Worm (Caenorhabditis elegans) whole organism, L4 larva: ENCODE measurements around the gene R166.3.

Experiments used
- F10B5.3 ChIP-seq: sonication (generic microtip); optimal IDR thresholded peaks from 2 replicates; lab custom pipeline; 2016; ENCODE audit warnings: mild to moderate bottlenecking, missing genetic modification characterization, missing compliant biosample characterization
- F26F4.8 ChIP-seq: fragments of 200-800 bp; sonication (Bioruptor generic); conservative IDR thresholded peaks from 2 replicates; pipeline ENCODE4 v1.3.6; 2022; ENCODE audit warnings: missing genetic modification characterization, missing compliant biosample characterization
- R02D3.7 ChIP-seq: fragments of 150-350 bp; sonication (generic microtip); optimal IDR thresholded peaks from 3 replicates; lab custom pipeline; 2014; ENCODE audit warnings: missing biosample characterization, missing genetic modification characterization
- T20F7.1 ChIP-seq: fragments of 200-800 bp; sonication (Bioruptor generic); optimal IDR thresholded peaks from 2 replicates; lab custom pipeline; 2018; ENCODE audit warnings: mild to moderate bottlenecking, missing genetic modification characterization, missing compliant biosample characterization
- T26A8.4 ChIP-seq: fragments of 200-800 bp; sonication (Bioruptor generic); IDR thresholded peaks from 2 replicates; pipeline ENCODE4 v1.3.6; 2022; ENCODE audit warnings: missing genetic modification characterization, missing compliant biosample characterization
- Y105C5A.15 ChIP-seq: fragments of 200-800 bp; sonication (Bioruptor generic); IDR thresholded peaks from 2 replicates; pipeline ENCODE4 v1.3.6; 2022; ENCODE audit warnings: missing genetic modification characterization, missing compliant biosample characterization
- Y48G9A.11 ChIP-seq: fragments of 200-800 bp; sonication (Bioruptor generic); IDR thresholded peaks from 2 replicates; pipeline ENCODE4 v1.3.6; 2022; ENCODE audit warnings: missing genetic modification reagents, missing genetic modification characterization, missing compliant biosample characterization
- ZK546.5 ChIP-seq, 2 experiments: sonication (generic microtip); optimal IDR thresholded peaks; 2 replicates each; lab custom pipeline; 2017; ENCODE audit warnings: missing biosample characterization in 2 of 2, missing genetic modification characterization in 2 of 2
- aha-1 ChIP-seq: fragments of 150-350 bp; peaks from one replicate; lab custom pipeline; 2014; ENCODE audit warnings: missing biosample characterization, missing genetic modification characterization
- aly-2 ChIP-seq: sonication (generic microtip); optimal IDR thresholded peaks from 2 replicates; lab custom pipeline; 2018; ENCODE audit warnings: missing biosample characterization, missing genetic modification characterization
- ama-1 ChIP-seq: fragments of 150-350 bp; optimal IDR thresholded peaks from 2 replicates; lab custom pipeline; 2014; ENCODE audit warnings: inconsistent platforms, mixed read lengths
- arid-1 ChIP-seq: fragments of 200-800 bp; sonication (Bioruptor generic); conservative IDR thresholded peaks from 2 replicates; pipeline ENCODE4 v1.3.6; 2022; ENCODE audit warnings: missing genetic modification reagents, missing genetic modification characterization, missing compliant biosample characterization
- ceh-28 ChIP-seq: fragments of 150-350 bp; optimal IDR thresholded peaks from 2 replicates; lab custom pipeline; 2014; ENCODE audit warnings: missing biosample characterization, missing genetic modification reagents, missing genetic modification characterization
- ceh-44 ChIP-seq: fragments of 200-800 bp; sonication (Bioruptor generic); IDR thresholded peaks from 2 replicates; pipeline ENCODE4 v1.3.6; 2022; ENCODE audit warnings: missing genetic modification reagents, missing genetic modification characterization, missing compliant biosample characterization
- cey-2 ChIP-seq: sonication (generic microtip); optimal IDR thresholded peaks from 3 replicates; lab custom pipeline; 2017; ENCODE audit warnings: missing genetic modification characterization, mild to moderate bottlenecking, missing compliant biosample characterization, antibody characterized with exemption, borderline replicate concordance; ENCODE audit not compliant: insufficient read depth
- daf-16 ChIP-seq, 3 experiments: sonication (generic microtip); optimal IDR thresholded peaks; 2 replicates each; lab custom pipeline; 2016 to 2017; ENCODE audit warnings: missing genetic modification characterization in 3 of 3, missing genetic modification reagents in 3 of 3, mild to moderate bottlenecking in 2 of 3, missing compliant biosample characterization in 2 of 3, missing biosample characterization in 1 of 3, moderate library complexity in 1 of 3
- dmd-8 ChIP-seq: fragments of 200-800 bp; sonication (Bioruptor generic); IDR thresholded peaks from 2 replicates; pipeline ENCODE4 v1.3.6; 2022; ENCODE audit warnings: missing genetic modification characterization, missing compliant biosample characterization
- dmd-9 ChIP-seq: fragments of 200-800 bp; sonication (Bioruptor generic); IDR thresholded peaks from 2 replicates; pipeline ENCODE4 v1.3.6; 2022; ENCODE audit warnings: missing genetic modification reagents, missing genetic modification characterization, missing compliant biosample characterization
- dve-1 ChIP-seq: sonication (generic microtip); optimal IDR thresholded peaks from 2 replicates; lab custom pipeline; 2017; ENCODE audit warnings: antibody characterized with exemption, mild to moderate bottlenecking, missing genetic modification characterization, missing compliant biosample characterization; ENCODE audit not compliant: insufficient read depth
- egl-27 ChIP-seq: sonication (generic microtip); optimal IDR thresholded peaks from 3 replicates; lab custom pipeline; 2017; ENCODE audit warnings: missing biosample characterization, missing genetic modification reagents, missing genetic modification characterization
- fos-1 ChIP-seq: fragments of 150-350 bp; optimal IDR thresholded peaks from 2 replicates; lab custom pipeline; 2014; ENCODE audit warnings: missing biosample characterization, missing genetic modification characterization
- gei-8 ChIP-seq: fragments of 200-800 bp; sonication (Bioruptor generic); optimal IDR thresholded peaks from 2 replicates; lab custom pipeline; 2018; ENCODE audit warnings: mild to moderate bottlenecking, missing genetic modification characterization, missing compliant biosample characterization
- hlh-11 ChIP-seq: fragments of 200-800 bp; sonication (Bioruptor generic); optimal IDR thresholded peaks from 2 replicates; lab custom pipeline; 2018; ENCODE audit warnings: mild to moderate bottlenecking, missing genetic modification characterization, missing compliant biosample characterization
- hmg-1.1 ChIP-seq: fragments of 200-800 bp; sonication (Bioruptor generic); IDR thresholded peaks from 2 replicates; pipeline ENCODE4 v1.3.6; 2022; ENCODE audit warnings: missing genetic modification reagents, missing genetic modification characterization, missing compliant biosample characterization
- jun-1 ChIP-seq: fragments of 150-350 bp; optimal IDR thresholded peaks from 2 replicates; lab custom pipeline; 2014; ENCODE audit warnings: missing biosample characterization, missing genetic modification reagents, missing genetic modification characterization
- lin-1 ChIP-seq: fragments of 200-800 bp; sonication (Bioruptor generic); IDR thresholded peaks from 2 replicates; pipeline ENCODE4 v1.3.6; 2022; ENCODE audit warnings: missing genetic modification reagents, missing genetic modification characterization, missing compliant biosample characterization
- lin-13 ChIP-seq: fragments of 150-350 bp; optimal IDR thresholded peaks from 2 replicates; lab custom pipeline; 2014; ENCODE audit warnings: missing biosample characterization, missing genetic modification reagents, missing genetic modification characterization
- lin-39 ChIP-seq: fragments of 150-350 bp; optimal IDR thresholded peaks from 2 replicates; lab custom pipeline; 2014; ENCODE audit warnings: missing biosample characterization, missing genetic modification reagents, missing genetic modification characterization
- madf-5 ChIP-seq, 2 experiments: fragments of 200-800 bp; sonication (Bioruptor generic); IDR thresholded peaks; 2 replicates each; pipeline ENCODE4 v1.3.6; 2022; ENCODE audit warnings: missing compliant biosample characterization in 2 of 2, missing genetic modification characterization in 2 of 2
- mep-1 ChIP-seq: fragments of 150-350 bp; sonication (generic microtip); optimal IDR thresholded peaks from 3 replicates; lab custom pipeline; 2014; ENCODE audit warnings: missing biosample characterization, missing genetic modification characterization
- nhr-10 ChIP-seq: fragments of 150-350 bp; optimal IDR thresholded peaks from 2 replicates; lab custom pipeline; 2014; ENCODE audit warnings: missing biosample characterization, missing genetic modification characterization
- nhr-102 ChIP-seq: sonication (generic microtip); optimal IDR thresholded peaks from 2 replicates; lab custom pipeline; 2016; ENCODE audit warnings: mild to moderate bottlenecking, missing genetic modification characterization, moderate library complexity, missing compliant biosample characterization
- nhr-11 ChIP-seq: fragments of 150-350 bp; optimal IDR thresholded peaks from 2 replicates; lab custom pipeline; 2014; ENCODE audit warnings: missing biosample characterization, missing genetic modification characterization
- nhr-237 ChIP-seq: sonication (generic microtip); optimal IDR thresholded peaks from 2 replicates; lab custom pipeline; 2017; ENCODE audit warnings: missing biosample characterization, missing genetic modification characterization
- nhr-76 ChIP-seq: fragments of 150-350 bp; optimal IDR thresholded peaks from 2 replicates; lab custom pipeline; 2014; ENCODE audit warnings: missing biosample characterization, missing genetic modification characterization
- pha-4 ChIP-seq, 2 experiments: fragments of 150-350 bp in 1 of 2; fragments of 200-800 bp in 1 of 2; sonication (Bioruptor generic) in 1 of 2; IDR thresholded peaks in 1 of 2; optimal IDR thresholded peaks in 1 of 2; 2 replicates each; pipeline versions ENCODE4 v1.3.6 to Lab custom; 2014 to 2022; ENCODE audit warnings: missing genetic modification characterization in 2 of 2, missing genetic modification reagents in 2 of 2, missing biosample characterization in 1 of 2, missing compliant biosample characterization in 1 of 2
- php-3 ChIP-seq: fragments of 200-800 bp; sonication (Bioruptor generic); IDR thresholded peaks from 2 replicates; pipeline ENCODE4 v1.3.6; 2022; ENCODE audit warnings: missing genetic modification reagents, missing genetic modification characterization, missing compliant biosample characterization
- pqm-1 ChIP-seq: sonication (generic microtip); optimal IDR thresholded peaks from 2 replicates; lab custom pipeline; 2017; ENCODE audit warnings: missing biosample characterization, missing genetic modification characterization
- rbr-2 ChIP-seq: sonication (generic microtip); optimal IDR thresholded peaks from 2 replicates; lab custom pipeline; 2016; ENCODE audit warnings: missing genotype, missing genetic modification characterization, missing compliant biosample characterization
- saeg-2 ChIP-seq: fragments of 200-800 bp; sonication (Bioruptor generic); IDR thresholded peaks from 2 replicates; pipeline ENCODE4 v1.3.6; 2022; ENCODE audit warnings: missing genetic modification reagents, missing genetic modification characterization, missing compliant biosample characterization
- sdz-12 ChIP-seq: fragments of 200-800 bp; sonication (Bioruptor generic); optimal IDR thresholded peaks from 2 replicates; lab custom pipeline; 2018; ENCODE audit warnings: mild to moderate bottlenecking, missing genetic modification characterization, missing compliant biosample characterization
- snpc-1.2 ChIP-seq: fragments of 200-800 bp; sonication (Bioruptor generic); IDR thresholded peaks from 2 replicates; pipeline ENCODE4 v1.3.6; 2022; ENCODE audit warnings: missing genetic modification reagents, missing genetic modification characterization, missing compliant biosample characterization
- spr-3 ChIP-seq: fragments of 200-800 bp; sonication (Bioruptor generic); optimal IDR thresholded peaks from 2 replicates; lab custom pipeline; 2018; ENCODE audit warnings: mild to moderate bottlenecking, missing genetic modification characterization, missing compliant biosample characterization
- tra-1 ChIP-seq: fragments of 200-800 bp; sonication (Bioruptor generic); IDR thresholded peaks from 2 replicates; pipeline ENCODE4 v1.3.6; 2022; ENCODE audit warnings: missing genetic modification reagents, missing genetic modification characterization, missing compliant biosample characterization
- unc-39 ChIP-seq: sonication (generic microtip); optimal IDR thresholded peaks from 2 replicates; lab custom pipeline; 2017; ENCODE audit warnings: missing biosample characterization, missing genetic modification characterization
- unc-62 ChIP-seq, 3 experiments: fragments of 150-350 bp in 1 of 3; sonication (generic microtip); optimal IDR thresholded peaks in 2 of 3; peaks in 1 of 3; 1 replicate in 1 of 3; 2 replicates in 2 of 3; lab custom pipeline; 2014 to 2017; ENCODE audit warnings: missing biosample characterization in 3 of 3, missing genetic modification characterization in 3 of 3, missing genetic modification reagents in 3 of 3, missing genotype in 1 of 3
- zag-1 ChIP-seq: fragments of 150-350 bp; optimal IDR thresholded peaks from 2 replicates; lab custom pipeline; 2014; ENCODE audit warnings: missing biosample characterization, missing genetic modification characterization
- zfp-2 ChIP-seq: sonication (generic microtip); optimal IDR thresholded peaks from 2 replicates; lab custom pipeline; 2016; ENCODE audit warnings: mild to moderate bottlenecking, missing genetic modification characterization, missing compliant biosample characterization
- zip-11 ChIP-seq: fragments of 200-800 bp; sonication (Bioruptor generic); IDR thresholded peaks from 2 replicates; pipeline ENCODE4 v1.3.6; 2022; ENCODE audit warnings: missing genetic modification characterization, missing compliant biosample characterization
- ztf-11 ChIP-seq: fragments of 150-350 bp; optimal IDR thresholded peaks from 2 replicates; lab custom pipeline; 2014; ENCODE audit warnings: missing biosample characterization, missing genetic modification characterization
- ztf-7 ChIP-seq: fragments of 150-350 bp; optimal IDR thresholded peaks from 2 replicates; lab custom pipeline; 2014; ENCODE audit warnings: missing biosample characterization, missing genetic modification characterization

The R166.3 gene

ce11 chrII:10537988-10538387 lies 1.1 kb downstream of the R166.3 start:
- no peak for TF ChIP-seq lin-1 (GFP tag; lab: Robert Waterston, UW)
- TF ChIP-seq nhr-102 = peak; percentile 14
- peak; percentile 66 for TF ChIP-seq tra-1 (GFP tag; lab: Robert Waterston, UW)
- no peak for TF ChIP-seq F26F4.8 (GFP tag; lab: Robert Waterston, UW)
- TF ChIP-seq zag-1 (tag; lab: Kevin White, UChicago) = no peak
- TF ChIP-seq aha-1 (tag; lab: Kevin White, UChicago) = peak; percentile 61
- TF ChIP-seq ceh-44 = 0 out of 2 replicates have a peak, but pooled peaks have one; percentile 28
- TF ChIP-seq cey-2 (tag; lab: Kevin White, UChicago) = no peak
- no peak for TF ChIP-seq Y105C5A.15 (GFP tag; lab: Robert Waterston, UW)
- TF ChIP-seq egl-27 (tag; lab: Kevin White, UChicago) = no peak
- TF ChIP-seq daf-16 (GFP tag; optimal IDR thresholded peaks at IDR 0.05; lab: Kevin White, UChicago) = no peak
- TF ChIP-seq daf-16 (tag; optimal IDR thresholded peaks at IDR 0.05; lab: Kevin White, UChicago) = no peak
- no peak for TF ChIP-seq T20F7.1 (GFP tag; lab: Kevin White, UChicago)
- no peak for TF ChIP-seq unc-39 (tag; lab: Kevin White, UChicago)
- TF ChIP-seq sdz-12 (GFP tag; lab: Kevin White, UChicago) = no peak
- no peak for TF ChIP-seq R02D3.7
- TF ChIP-seq ama-1 (lab: Kevin White, UChicago) = no peak
- TF ChIP-seq dve-1 (tag; lab: Kevin White, UChicago) = peak; percentile 60
- peak; percentile 68; the same call in 1 of the 2 replicates for TF ChIP-seq Y48G9A.11 (GFP tag; lab: Robert Waterston, UW)
- no peak for TF ChIP-seq pha-4 (GFP tag; IDR thresholded peaks at IDR 0.05; lab: Robert Waterston, UW)
- TF ChIP-seq pha-4 (tag; optimal IDR thresholded peaks at IDR 0.05; lab: Kevin White, UChicago) = no peak
- peak; percentile 45 for TF ChIP-seq nhr-11 (tag; lab: Kevin White, UChicago)
- no peak for TF ChIP-seq ZK546.5 (tag; optimal IDR thresholded peaks at IDR 0.05; lab: Kevin White, UChicago)
- TF ChIP-seq arid-1 = no peak
- 0 out of 4 replicates have a peak, but pooled peaks of 1 of the 2 experiments have one; percentile 36 for TF ChIP-seq madf-5 (GFP tag; IDR thresholded peaks at IDR 0.05; lab: Robert Waterston, UW)
- no peak for TF ChIP-seq ztf-11 (tag; lab: Kevin White, UChicago)
- no peak for TF ChIP-seq saeg-2 (GFP tag; lab: Robert Waterston, UW)
- no peak for TF ChIP-seq gei-8
- TF ChIP-seq aly-2 (tag; lab: Kevin White, UChicago) = no peak
- TF ChIP-seq mep-1 (tag; lab: Kevin White, UChicago) = peak; percentile 42
- TF ChIP-seq dmd-8 (GFP tag; lab: Robert Waterston, UW) = no peak
- TF ChIP-seq hmg-1.1 (GFP tag; lab: Robert Waterston, UW) = no peak
- TF ChIP-seq zip-11 (GFP tag; lab: Robert Waterston, UW) = no peak
- TF ChIP-seq F10B5.3 = no peak
- no peak for TF ChIP-seq pqm-1
- no peak for TF ChIP-seq zfp-2 (tag; lab: Kevin White, UChicago)
- no peak for TF ChIP-seq lin-39 (tag; lab: Kevin White, UChicago)
- TF ChIP-seq fos-1 (tag; lab: Kevin White, UChicago) = no peak
- no peak for TF ChIP-seq nhr-10 (tag; lab: Kevin White, UChicago)
- TF ChIP-seq php-3 (GFP tag; lab: Robert Waterston, UW) = no peak
- no peak for TF ChIP-seq ceh-28
- no peak for TF ChIP-seq jun-1 (tag; lab: Kevin White, UChicago)
- TF ChIP-seq hlh-11 (tag; lab: Kevin White, UChicago) = peak; percentile 43
- TF ChIP-seq rbr-2 (tag; lab: Kevin White, UChicago) = peak; percentile 30
- no peak for TF ChIP-seq nhr-76 (tag; lab: Kevin White, UChicago)
- no peak for TF ChIP-seq lin-13 (GFP tag; lab: Kevin White, UChicago)
- TF ChIP-seq ztf-7 (tag; lab: Kevin White, UChicago) = no peak
- peak; percentile 88 for TF ChIP-seq dmd-9
- no peak for TF ChIP-seq T26A8.4 (GFP tag; lab: Robert Waterston, UW)
- no peak for TF ChIP-seq nhr-237 (tag; lab: Kevin White, UChicago)
- no peak for TF ChIP-seq spr-3 (GFP tag; lab: Kevin White, UChicago)
- no peak for TF ChIP-seq snpc-1.2 (GFP tag; lab: Robert Waterston, UW)
- no peak for TF ChIP-seq unc-62 (GFP tag; optimal IDR thresholded peaks at IDR 0.05 in 1 of 2; lab: Kevin White, UChicago)
- no peak for TF ChIP-seq unc-62 (tag; optimal IDR thresholded peaks at IDR 0.05; lab: Kevin White, UChicago)
